Worm (Caenorhabditis elegans) whole organism, L4 larva: ENCODE results near the gene cyp-33D1.

Experiments
- F37D6.2 ChIP-seq: sonication (generic microtip); optimal IDR thresholded peaks from 2 replicates; lab custom pipeline; 2016; ENCODE audit warnings: mild to moderate bottlenecking, missing genetic modification characterization, missing compliant biosample characterization
- F44E2.7 ChIP-seq: fragments of 200-800 bp; sonication (Bioruptor generic); IDR thresholded peaks from 2 replicates; pipeline ENCODE4 v2.1.2; 2022; ENCODE audit warnings: missing genetic modification characterization, missing compliant biosample characterization
- R02D3.7 ChIP-seq: fragments of 150-350 bp; sonication (generic microtip); optimal IDR thresholded peaks from 3 replicates; lab custom pipeline; 2014; ENCODE audit warnings: missing biosample characterization, missing genetic modification characterization
- T20F7.1 ChIP-seq: fragments of 200-800 bp; sonication (Bioruptor generic); optimal IDR thresholded peaks from 2 replicates; lab custom pipeline; 2018; ENCODE audit warnings: mild to moderate bottlenecking, missing genetic modification characterization, missing compliant biosample characterization
- Y105C5A.15 ChIP-seq: fragments of 200-800 bp; sonication (Bioruptor generic); IDR thresholded peaks from 2 replicates; pipeline ENCODE4 v1.3.6; 2022; ENCODE audit warnings: missing genetic modification characterization, missing compliant biosample characterization
- Y5F2A.4 ChIP-seq: fragments of 200-800 bp; sonication (Bioruptor generic); optimal IDR thresholded peaks from 2 replicates; lab custom pipeline; 2018; ENCODE audit warnings: mild to moderate bottlenecking, missing genetic modification characterization, missing compliant biosample characterization
- ZK546.5 ChIP-seq, 2 experiments: sonication (generic microtip); optimal IDR thresholded peaks; 2 replicates each; lab custom pipeline; 2017; ENCODE audit warnings: missing biosample characterization in 2 of 2, missing genetic modification characterization in 2 of 2
- attf-4 ChIP-seq: sonication (generic microtip); optimal IDR thresholded peaks from 3 replicates; lab custom pipeline; 2017; ENCODE audit warnings: missing biosample characterization, missing genetic modification characterization
- ceh-20 ChIP-seq: fragments of 200-800 bp; sonication (Bioruptor generic); IDR thresholded peaks from 2 replicates; pipeline ENCODE4 v1.3.6; 2022; ENCODE audit warnings: missing genetic modification reagents, missing genetic modification characterization, missing compliant biosample characterization
- ceh-28 ChIP-seq: fragments of 150-350 bp; optimal IDR thresholded peaks from 2 replicates; lab custom pipeline; 2014; ENCODE audit warnings: missing biosample characterization, missing genetic modification reagents, missing genetic modification characterization
- ceh-32 ChIP-seq: sonication (generic microtip); optimal IDR thresholded peaks from 2 replicates; lab custom pipeline; 2016; ENCODE audit warnings: mild to moderate bottlenecking, missing genetic modification characterization, missing compliant biosample characterization; ENCODE audit not compliant: poor library complexity
- ctbp-1 ChIP-seq: fragments of 200-800 bp; sonication (Bioruptor generic); IDR thresholded peaks from 2 replicates; pipeline ENCODE4 v1.3.6; 2022; ENCODE audit warnings: missing genetic modification reagents, missing genetic modification characterization, missing compliant biosample characterization
- daf-12 ChIP-seq: fragments of 150-350 bp; optimal IDR thresholded peaks from 2 replicates; lab custom pipeline; 2014; ENCODE audit warnings: missing biosample characterization, missing genetic modification reagents, missing genetic modification characterization
- daf-16 ChIP-seq, 3 experiments: sonication (generic microtip); optimal IDR thresholded peaks; 2 replicates each; lab custom pipeline; 2016 to 2017; ENCODE audit warnings: missing genetic modification characterization in 3 of 3, missing genetic modification reagents in 3 of 3, mild to moderate bottlenecking in 2 of 3, missing compliant biosample characterization in 2 of 3, missing biosample characterization in 1 of 3, moderate library complexity in 1 of 3
- dve-1 ChIP-seq: sonication (generic microtip); optimal IDR thresholded peaks from 2 replicates; lab custom pipeline; 2017; ENCODE audit warnings: antibody characterized with exemption, mild to moderate bottlenecking, missing genetic modification characterization, missing compliant biosample characterization; ENCODE audit not compliant: insufficient read depth
- hlh-11 ChIP-seq: fragments of 200-800 bp; sonication (Bioruptor generic); optimal IDR thresholded peaks from 2 replicates; lab custom pipeline; 2018; ENCODE audit warnings: mild to moderate bottlenecking, missing genetic modification characterization, missing compliant biosample characterization
- hlh-30 ChIP-seq: sonication (generic microtip); optimal IDR thresholded peaks from 2 replicates; lab custom pipeline; 2017; ENCODE audit warnings: antibody characterized with exemption, mild to moderate bottlenecking, missing genetic modification characterization, missing compliant biosample characterization; ENCODE audit not compliant: insufficient read depth
- hmg-1.1 ChIP-seq: fragments of 200-800 bp; sonication (Bioruptor generic); IDR thresholded peaks from 2 replicates; pipeline ENCODE4 v1.3.6; 2022; ENCODE audit warnings: missing genetic modification reagents, missing genetic modification characterization, missing compliant biosample characterization
- jun-1 ChIP-seq: fragments of 150-350 bp; optimal IDR thresholded peaks from 2 replicates; lab custom pipeline; 2014; ENCODE audit warnings: missing biosample characterization, missing genetic modification reagents, missing genetic modification characterization
- lim-7 ChIP-seq: fragments of 200-800 bp; sonication (Bioruptor generic); IDR thresholded peaks from 2 replicates; pipeline ENCODE4 v1.3.6; 2022; ENCODE audit warnings: missing genetic modification characterization, missing compliant biosample characterization
- lin-13 ChIP-seq: fragments of 150-350 bp; optimal IDR thresholded peaks from 2 replicates; lab custom pipeline; 2014; ENCODE audit warnings: missing biosample characterization, missing genetic modification reagents, missing genetic modification characterization
- lin-15B ChIP-seq: fragments of 150-350 bp; sonication (generic microtip); optimal IDR thresholded peaks from 3 replicates; lab custom pipeline; 2014; ENCODE audit warnings: missing biosample characterization, missing genetic modification characterization
- lir-3 ChIP-seq: sonication (generic microtip); optimal IDR thresholded peaks from 2 replicates; lab custom pipeline; 2016; ENCODE audit warnings: mild to moderate bottlenecking, missing genetic modification characterization, missing compliant biosample characterization
- madf-5 ChIP-seq, 2 experiments: fragments of 200-800 bp; sonication (Bioruptor generic); IDR thresholded peaks; 2 replicates each; pipeline ENCODE4 v1.3.6; 2022; ENCODE audit warnings: missing compliant biosample characterization in 2 of 2, missing genetic modification characterization in 2 of 2
- madf-9 ChIP-seq: fragments of 200-800 bp; sonication (Bioruptor generic); conservative IDR thresholded peaks from 2 replicates; pipeline ENCODE4 v1.3.6; 2022; ENCODE audit warnings: missing genetic modification reagents, missing genetic modification characterization, missing compliant biosample characterization
- mxl-3 ChIP-seq: fragments of 200-800 bp; sonication (Bioruptor generic); optimal IDR thresholded peaks from 2 replicates; lab custom pipeline; 2018; ENCODE audit warnings: mild to moderate bottlenecking, missing genetic modification characterization, missing compliant biosample characterization
- nhr-25 ChIP-seq: sonication (generic microtip); optimal IDR thresholded peaks from 2 replicates; lab custom pipeline; 2017; ENCODE audit warnings: missing genetic modification characterization, mild to moderate bottlenecking, missing compliant biosample characterization, antibody characterized with exemption, moderate library complexity, borderline replicate concordance; ENCODE audit not compliant: insufficient read depth
- nhr-41 ChIP-seq: fragments of 200-800 bp; sonication (Bioruptor generic); IDR thresholded peaks from 2 replicates; pipeline ENCODE4 v1.3.6; 2022; ENCODE audit warnings: missing genetic modification reagents, missing genetic modification characterization, missing compliant biosample characterization
- nhr-42 ChIP-seq: fragments of 200-800 bp; sonication (Bioruptor generic); IDR thresholded peaks from 2 replicates; pipeline ENCODE4 v1.3.6; 2022; ENCODE audit warnings: missing genetic modification characterization, missing compliant biosample characterization
- nhr-77 ChIP-seq: fragments of 150-350 bp; optimal IDR thresholded peaks from 2 replicates; lab custom pipeline; 2014; ENCODE audit warnings: missing biosample characterization, missing genetic modification characterization
- pqm-1 ChIP-seq: sonication (generic microtip); optimal IDR thresholded peaks from 2 replicates; lab custom pipeline; 2017; ENCODE audit warnings: missing biosample characterization, missing genetic modification characterization
- rbr-2 ChIP-seq: sonication (generic microtip); optimal IDR thresholded peaks from 2 replicates; lab custom pipeline; 2016; ENCODE audit warnings: missing genotype, missing genetic modification characterization, missing compliant biosample characterization
- spr-1 ChIP-seq: sonication (generic microtip); optimal IDR thresholded peaks from 2 replicates; lab custom pipeline; 2016; ENCODE audit warnings: mild to moderate bottlenecking, missing genetic modification characterization, missing compliant biosample characterization
- spr-3 ChIP-seq: fragments of 200-800 bp; sonication (Bioruptor generic); optimal IDR thresholded peaks from 2 replicates; lab custom pipeline; 2018; ENCODE audit warnings: mild to moderate bottlenecking, missing genetic modification characterization, missing compliant biosample characterization
- tag-97 ChIP-seq: fragments of 200-800 bp; sonication (Bioruptor generic); IDR thresholded peaks from 2 replicates; pipeline ENCODE4 v1.3.6; 2022; ENCODE audit warnings: missing genetic modification characterization, missing compliant biosample characterization
- zfp-3 ChIP-seq: fragments of 200-800 bp; sonication (Bioruptor generic); conservative IDR thresholded peaks from 2 replicates; pipeline ENCODE4 v1.3.6; 2022; ENCODE audit warnings: missing genetic modification reagents, missing genetic modification characterization, missing compliant biosample characterization
- ztf-7 ChIP-seq: fragments of 150-350 bp; optimal IDR thresholded peaks from 2 replicates; lab custom pipeline; 2014; ENCODE audit warnings: missing biosample characterization, missing genetic modification characterization

The cyp-33D1 gene

ce11 chrV:16169026-16169425, 6.6 kb downstream of the cyp-33D1 start, which contains the start of gene str-111:
TSS of gene str-111 (minus strand) at chrV:16169126.
- TF ChIP-seq lim-7 (GFP tag; lab: Robert Waterston, UW) = no peak
- no peak for TF ChIP-seq daf-16 (GFP tag; optimal IDR thresholded peaks at IDR 0.05; lab: Kevin White, UChicago)
- no peak for TF ChIP-seq daf-16 (tag; optimal IDR thresholded peaks at IDR 0.05; lab: Kevin White, UChicago)
- no peak for TF ChIP-seq ceh-28 (tag; lab: Kevin White, UChicago)
- no peak for TF ChIP-seq ceh-32
- no peak for TF ChIP-seq lin-15B
- TF ChIP-seq lin-13 = no peak
- no peak for TF ChIP-seq pqm-1
- TF ChIP-seq ztf-7 (tag; lab: Kevin White, UChicago) = no peak
- TF ChIP-seq nhr-42 (GFP tag; lab: Robert Waterston, UW) = no peak
- TF ChIP-seq hmg-1.1 (GFP tag; lab: Robert Waterston, UW) = no peak
- TF ChIP-seq ceh-20 = no peak
- TF ChIP-seq madf-5 (GFP tag; IDR thresholded peaks at IDR 0.05; lab: Robert Waterston, UW) = no peak
- no peak for TF ChIP-seq rbr-2 (tag; lab: Kevin White, UChicago)
- no peak for TF ChIP-seq Y105C5A.15 (GFP tag; lab: Robert Waterston, UW)
- no peak for TF ChIP-seq dve-1 (tag; lab: Kevin White, UChicago)
- no peak for TF ChIP-seq zfp-3 (GFP tag; lab: Robert Waterston, UW)
- no peak for TF ChIP-seq daf-12 (tag; lab: Kevin White, UChicago)

ce11 chrV:16165936-16166335, 9.7 kb downstream of the cyp-33D1 start, which contains the start of gene str-108:
TSS of gene str-108 (plus strand) at chrV:16166236.
- TF ChIP-seq ctbp-1 (GFP tag; lab: Robert Waterston, UW) (no peak), spr-1 (tag; lab: Kevin White, UChicago) (no peak), ceh-28 (tag; lab: Kevin White, UChicago) (no peak), R02D3.7 (tag; lab: Kevin White, UChicago) (no peak), F44E2.7 (GFP tag; lab: Robert Waterston, UW) (no peak), F37D6.2 (no peak), lir-3 (tag; lab: Kevin White, UChicago) (no peak), T20F7.1 (no peak), nhr-77 (tag; lab: Kevin White, UChicago) (no peak), nhr-25 (tag; lab: Kevin White, UChicago) (no peak), jun-1 (tag; lab: Kevin White, UChicago) (no peak), zfp-3 (GFP tag; lab: Robert Waterston, UW) (no peak), tag-97 (GFP tag; lab: Robert Waterston, UW) (no peak), hlh-11 (no peak), hlh-30 (tag; lab: Kevin White, UChicago) (no peak), Y5F2A.4 (no peak), attf-4 (tag; lab: Kevin White, UChicago) (no peak)
- TF ChIP-seq, all 104 proteins: peak for 0

- TF ChIP-seq ZK546.5 (tag; optimal IDR thresholded peaks at IDR 0.05; lab: Kevin White, UChicago) = no peak
- TF ChIP-seq nhr-41 (GFP tag; lab: Robert Waterston, UW) = no peak
- no peak for TF ChIP-seq mxl-3
- TF ChIP-seq madf-9 (GFP tag; lab: Robert Waterston, UW) = no peak
- TF ChIP-seq spr-3 = no peak
- no peak for TF ChIP-seq daf-16 (GFP tag; optimal IDR thresholded peaks at IDR 0.05; lab: Kevin White, UChicago)
- no peak for TF ChIP-seq daf-16 (tag; optimal IDR thresholded peaks at IDR 0.05; lab: Kevin White, UChicago)
- TF ChIP-seq, all 104 proteins: peak for 0
Observed at ce11 chrV:16163719-16164118, 11.9 kb downstream of the cyp-33D1 start, which contains the start of gene F10A3.12. TSS of gene F10A3.12 (plus strand) at chrV:16164019.
